Worm (Caenorhabditis elegans): ENCODE measurements around the gene pqn-75.

Gene pqn-75

ce11 chrIV:4096940-4097339 lies 24.8 kb downstream of the pqn-75 start:
- TF ChIP-seq mep-1 (tag; optimal IDR thresholded peaks at IDR 0.05) (no peak), skn-1 (tag; optimal IDR thresholded peaks at IDR 0.05) (peak; percentile 58)

ce11 chrIV:4099773-4100172 lies 27.6 kb downstream of the pqn-75 start:
- TF ChIP-seq dpl-1 (GFP tag; optimal IDR thresholded peaks at IDR 0.05) (peak in 1 of 3 experiments; percentile 13), pag-3 (tag; optimal IDR thresholded peaks at IDR 0.05; ENCODE audit: borderline replicate concordance, insufficient read depth) (peak; percentile 40), fkh-8 (tag; optimal IDR thresholded peaks at IDR 0.05) (no peak), lsy-2 (tag; optimal IDR thresholded peaks at IDR 0.05) (peak; percentile 10 to 21), sptf-1 (tag; optimal IDR thresholded peaks at IDR 0.05) (no peak), zip-4 (GFP tag; optimal IDR thresholded peaks at IDR 0.05) (no peak), fkh-4 (tag; optimal IDR thresholded peaks at IDR 0.05; ENCODE audit: borderline replicate concordance) (no peak), nhr-71 (tag; optimal IDR thresholded peaks at IDR 0.05) (peak; percentile 48), C04F5.9 (tag; optimal IDR thresholded peaks at IDR 0.05) (no peak), xbp-1 (tag; optimal IDR thresholded peaks at IDR 0.05) (no peak), nhr-28 (tag; optimal IDR thresholded peaks at IDR 0.05) (no peak), ceh-63 (GFP tag; optimal IDR thresholded peaks at IDR 0.05) (no peak), ceh-90 (tag; optimal IDR thresholded peaks at IDR 0.05) (no peak), ets-5 (GFP tag; IDR thresholded peaks at IDR 0.05) (no peak), nhr-19 (GFP tag; conservative IDR thresholded peaks at IDR 0.05) (peak; percentile 34; the same call in 1 of the 2 replicates), mef-2 (tag; optimal IDR thresholded peaks at IDR 0.05) (no peak), nhr-90 (tag; optimal IDR thresholded peaks at IDR 0.05; ENCODE audit: poor library complexity) (no peak), C16A3.4 (tag; optimal IDR thresholded peaks at IDR 0.05) (no peak), ceh-82 (tag; optimal IDR thresholded peaks at IDR 0.05) (no peak), alr-1 (tag; optimal IDR thresholded peaks at IDR 0.05; ENCODE audit: borderline replicate concordance) (no peak), grh-1 (GFP tag; IDR thresholded peaks at IDR 0.05) (no peak), ztf-11 (tag; optimal IDR thresholded peaks at IDR 0.05) (no peak), hlh-17 (GFP tag; optimal IDR thresholded peaks at IDR 0.05; ENCODE audit: borderline replicate concordance) (no peak), lin-14 (GFP tag; optimal IDR thresholded peaks at IDR 0.05) (peak; percentile 54), snu-23 (GFP tag; optimal IDR thresholded peaks at IDR 0.05) (peak; percentile 7), nhr-11 (tag; optimal IDR thresholded peaks at IDR 0.05) (no peak), unc-130 (tag; optimal IDR thresholded peaks at IDR 0.05) (peak; percentile 48), elt-2 (tag; optimal IDR thresholded peaks at IDR 0.05) (no peak), ces-1 (GFP tag; optimal IDR thresholded peaks at IDR 0.05) (no peak), hlh-4 (tag; optimal IDR thresholded peaks at IDR 0.05) (no peak)

- no peak for TF ChIP-seq ztf-4 (tag; optimal IDR thresholded peaks at IDR 0.05)
- TF ChIP-seq nhr-85 (tag), result peak; percentile 17
These were observed 30.6 kb downstream of the pqn-75 start, which contains the start of gene ubc-1 for ce11 chrIV:4102720-4103119. Gene ubc-1, plus strand, starts transcription at chrIV:4103020.

- TF ChIP-seq snu-23 (GFP tag; optimal IDR thresholded peaks at IDR 0.05) (no peak), egl-13 (tag; optimal IDR thresholded peaks at IDR 0.05) (no peak), irx-1 (tag; optimal IDR thresholded peaks at IDR 0.05) (no peak), lin-14 (GFP tag; optimal IDR thresholded peaks at IDR 0.05) (no peak), nhr-12 (tag; optimal IDR thresholded peaks at IDR 0.05) (no peak), unc-30 (tag; optimal IDR thresholded peaks at IDR 0.05) (no peak), fkh-4 (tag; optimal IDR thresholded peaks at IDR 0.05; ENCODE audit: borderline replicate concordance) (no peak), vab-15 (tag; optimal IDR thresholded peaks at IDR 0.05) (no peak), xbp-1 (tag; optimal IDR thresholded peaks at IDR 0.05) (no peak), nhr-84 (tag; optimal IDR thresholded peaks at IDR 0.05) (no peak), lsy-2 (tag; optimal IDR thresholded peaks at IDR 0.05) (no peak), dsc-1 (tag; optimal IDR thresholded peaks at IDR 0.05) (no peak), unc-86 (tag; optimal IDR thresholded peaks at IDR 0.05) (no peak), zag-1 (tag; optimal IDR thresholded peaks at IDR 0.05) (no peak), mdl-1 (tag; optimal IDR thresholded peaks at IDR 0.05) (no peak), lin-35 (GFP tag; optimal IDR thresholded peaks at IDR 0.05) (no peak)
These were observed 36.6 kb downstream of the pqn-75 start, which contains the start of gene C35B1.7 for ce11 chrIV:4108767-4109166. Gene C35B1.7, plus strand, starts transcription at chrIV:4109067.
